Worm (Caenorhabditis elegans) whole organism, L4 larva: ENCODE results near the gene nlp-80.
A peak's percentile ranks its signal among the peaks of the same experiment; 100 is the strongest.

Experiments used
- F44E2.7 ChIP-seq: fragments of 200-800 bp; sonication (Bioruptor generic); IDR thresholded peaks from 2 replicates; pipeline ENCODE4 v2.1.2; 2022; ENCODE audit warnings: missing genetic modification characterization, missing compliant biosample characterization
- T20F7.1 ChIP-seq: fragments of 200-800 bp; sonication (Bioruptor generic); optimal IDR thresholded peaks from 2 replicates; lab custom pipeline; 2018; ENCODE audit warnings: mild to moderate bottlenecking, missing genetic modification characterization, missing compliant biosample characterization
- aha-1 ChIP-seq: fragments of 150-350 bp; peaks from one replicate; lab custom pipeline; 2014; ENCODE audit warnings: missing biosample characterization, missing genetic modification characterization
- ama-1 ChIP-seq: fragments of 150-350 bp; optimal IDR thresholded peaks from 2 replicates; lab custom pipeline; 2014; ENCODE audit warnings: inconsistent platforms, mixed read lengths
- attf-4 ChIP-seq: sonication (generic microtip); optimal IDR thresholded peaks from 3 replicates; lab custom pipeline; 2017; ENCODE audit warnings: missing biosample characterization, missing genetic modification characterization
- ceh-20 ChIP-seq: fragments of 200-800 bp; sonication (Bioruptor generic); IDR thresholded peaks from 2 replicates; pipeline ENCODE4 v1.3.6; 2022; ENCODE audit warnings: missing genetic modification reagents, missing genetic modification characterization, missing compliant biosample characterization
- ceh-28 ChIP-seq: fragments of 150-350 bp; optimal IDR thresholded peaks from 2 replicates; lab custom pipeline; 2014; ENCODE audit warnings: missing biosample characterization, missing genetic modification reagents, missing genetic modification characterization
- cey-2 ChIP-seq: sonication (generic microtip); optimal IDR thresholded peaks from 3 replicates; lab custom pipeline; 2017; ENCODE audit warnings: missing genetic modification characterization, mild to moderate bottlenecking, missing compliant biosample characterization, antibody characterized with exemption, borderline replicate concordance; ENCODE audit not compliant: insufficient read depth
- daf-16 ChIP-seq, 3 experiments: sonication (generic microtip); optimal IDR thresholded peaks; 2 replicates each; lab custom pipeline; 2016 to 2017; ENCODE audit warnings: missing genetic modification characterization in 3 of 3, missing genetic modification reagents in 3 of 3, mild to moderate bottlenecking in 2 of 3, missing compliant biosample characterization in 2 of 3, missing biosample characterization in 1 of 3, moderate library complexity in 1 of 3
- dmd-6 ChIP-seq: fragments of 200-800 bp; sonication (Bioruptor generic); IDR thresholded peaks from 2 replicates; pipeline ENCODE4 v1.3.6; 2022; ENCODE audit warnings: missing genetic modification reagents, missing genetic modification characterization, missing compliant biosample characterization
- duxl-1 ChIP-seq: sonication (generic microtip); optimal IDR thresholded peaks from 2 replicates; lab custom pipeline; 2016; ENCODE audit warnings: mild to moderate bottlenecking, missing genetic modification characterization, moderate library complexity, missing compliant biosample characterization; ENCODE audit not compliant: poor library complexity
- egl-43 ChIP-seq: fragments of 200-800 bp; sonication (Bioruptor generic); IDR thresholded peaks from 2 replicates; pipeline ENCODE4 v1.3.6; 2022; ENCODE audit warnings: missing genetic modification reagents, missing genetic modification characterization, missing compliant biosample characterization
- hif-1 ChIP-seq, 2 experiments: sonication (generic microtip); optimal IDR thresholded peaks; 2 replicates each; lab custom pipeline; 2016 to 2017; ENCODE audit warnings: missing compliant biosample characterization in 2 of 2, missing genetic modification characterization in 2 of 2, missing genetic modification reagents in 2 of 2, missing genotype in 2 of 2, mild to moderate bottlenecking in 1 of 2
- hlh-11 ChIP-seq: fragments of 200-800 bp; sonication (Bioruptor generic); optimal IDR thresholded peaks from 2 replicates; lab custom pipeline; 2018; ENCODE audit warnings: mild to moderate bottlenecking, missing genetic modification characterization, missing compliant biosample characterization
- hlh-30 ChIP-seq: sonication (generic microtip); optimal IDR thresholded peaks from 2 replicates; lab custom pipeline; 2017; ENCODE audit warnings: antibody characterized with exemption, mild to moderate bottlenecking, missing genetic modification characterization, missing compliant biosample characterization; ENCODE audit not compliant: insufficient read depth
- lin-15B ChIP-seq: fragments of 150-350 bp; sonication (generic microtip); optimal IDR thresholded peaks from 3 replicates; lab custom pipeline; 2014; ENCODE audit warnings: missing biosample characterization, missing genetic modification characterization
- lin-39 ChIP-seq: fragments of 150-350 bp; optimal IDR thresholded peaks from 2 replicates; lab custom pipeline; 2014; ENCODE audit warnings: missing biosample characterization, missing genetic modification reagents, missing genetic modification characterization
- madf-9 ChIP-seq: fragments of 200-800 bp; sonication (Bioruptor generic); conservative IDR thresholded peaks from 2 replicates; pipeline ENCODE4 v1.3.6; 2022; ENCODE audit warnings: missing genetic modification reagents, missing genetic modification characterization, missing compliant biosample characterization
- mdl-1 ChIP-seq, 2 experiments: fragments of 150-350 bp in 1 of 2; sonication (generic microtip) in 1 of 2; optimal IDR thresholded peaks; 2 replicates each; lab custom pipeline; 2014 to 2017; ENCODE audit warnings: missing biosample characterization in 2 of 2, missing genetic modification characterization in 2 of 2
- mes-2 ChIP-seq: sonication (generic microtip); optimal IDR thresholded peaks from 2 replicates; lab custom pipeline; 2016; ENCODE audit warnings: missing genotype, mild to moderate bottlenecking, missing genetic modification characterization, missing compliant biosample characterization; ENCODE audit not compliant: poor library complexity, severe bottlenecking
- nhr-10 ChIP-seq: fragments of 150-350 bp; optimal IDR thresholded peaks from 2 replicates; lab custom pipeline; 2014; ENCODE audit warnings: missing biosample characterization, missing genetic modification characterization
- nhr-11 ChIP-seq: fragments of 150-350 bp; optimal IDR thresholded peaks from 2 replicates; lab custom pipeline; 2014; ENCODE audit warnings: missing biosample characterization, missing genetic modification characterization
- nhr-28 ChIP-seq: fragments of 150-350 bp; optimal IDR thresholded peaks from 2 replicates; lab custom pipeline; 2014; ENCODE audit warnings: missing biosample characterization, missing genetic modification characterization
- nhr-48 ChIP-seq: sonication (generic microtip); optimal IDR thresholded peaks from 2 replicates; lab custom pipeline; 2016; ENCODE audit warnings: mild to moderate bottlenecking, missing genetic modification characterization, missing compliant biosample characterization
- php-3 ChIP-seq: fragments of 200-800 bp; sonication (Bioruptor generic); IDR thresholded peaks from 2 replicates; pipeline ENCODE4 v1.3.6; 2022; ENCODE audit warnings: missing genetic modification reagents, missing genetic modification characterization, missing compliant biosample characterization
- pqm-1 ChIP-seq: sonication (generic microtip); optimal IDR thresholded peaks from 2 replicates; lab custom pipeline; 2017; ENCODE audit warnings: missing biosample characterization, missing genetic modification characterization
- skn-1 ChIP-seq: fragments of 150-350 bp; optimal IDR thresholded peaks from 2 replicates; lab custom pipeline; 2014; ENCODE audit warnings: missing biosample characterization, missing genetic modification characterization
- spr-1 ChIP-seq: sonication (generic microtip); optimal IDR thresholded peaks from 2 replicates; lab custom pipeline; 2016; ENCODE audit warnings: mild to moderate bottlenecking, missing genetic modification characterization, missing compliant biosample characterization
- tra-1 ChIP-seq: fragments of 200-800 bp; sonication (Bioruptor generic); IDR thresholded peaks from 2 replicates; pipeline ENCODE4 v1.3.6; 2022; ENCODE audit warnings: missing genetic modification reagents, missing genetic modification characterization, missing compliant biosample characterization
- unc-130 ChIP-seq: sonication (generic microtip); optimal IDR thresholded peaks from 2 replicates; lab custom pipeline; 2016; ENCODE audit warnings: missing genetic modification reagents, missing genetic modification characterization, missing compliant biosample characterization
- unc-39 ChIP-seq: sonication (generic microtip); optimal IDR thresholded peaks from 2 replicates; lab custom pipeline; 2017; ENCODE audit warnings: missing biosample characterization, missing genetic modification characterization
- unc-62 ChIP-seq, 3 experiments: fragments of 150-350 bp in 1 of 3; sonication (generic microtip); optimal IDR thresholded peaks in 2 of 3; peaks in 1 of 3; 1 replicate in 1 of 3; 2 replicates in 2 of 3; lab custom pipeline; 2014 to 2017; ENCODE audit warnings: missing biosample characterization in 3 of 3, missing genetic modification characterization in 3 of 3, missing genetic modification reagents in 3 of 3, missing genotype in 1 of 3
- zfp-3 ChIP-seq: fragments of 200-800 bp; sonication (Bioruptor generic); conservative IDR thresholded peaks from 2 replicates; pipeline ENCODE4 v1.3.6; 2022; ENCODE audit warnings: missing genetic modification reagents, missing genetic modification characterization, missing compliant biosample characterization
- zip-11 ChIP-seq: fragments of 200-800 bp; sonication (Bioruptor generic); IDR thresholded peaks from 2 replicates; pipeline ENCODE4 v1.3.6; 2022; ENCODE audit warnings: missing genetic modification characterization, missing compliant biosample characterization
- ztf-7 ChIP-seq: fragments of 150-350 bp; optimal IDR thresholded peaks from 2 replicates; lab custom pipeline; 2014; ENCODE audit warnings: missing biosample characterization, missing genetic modification characterization

nlp-80 gene

DNA sequence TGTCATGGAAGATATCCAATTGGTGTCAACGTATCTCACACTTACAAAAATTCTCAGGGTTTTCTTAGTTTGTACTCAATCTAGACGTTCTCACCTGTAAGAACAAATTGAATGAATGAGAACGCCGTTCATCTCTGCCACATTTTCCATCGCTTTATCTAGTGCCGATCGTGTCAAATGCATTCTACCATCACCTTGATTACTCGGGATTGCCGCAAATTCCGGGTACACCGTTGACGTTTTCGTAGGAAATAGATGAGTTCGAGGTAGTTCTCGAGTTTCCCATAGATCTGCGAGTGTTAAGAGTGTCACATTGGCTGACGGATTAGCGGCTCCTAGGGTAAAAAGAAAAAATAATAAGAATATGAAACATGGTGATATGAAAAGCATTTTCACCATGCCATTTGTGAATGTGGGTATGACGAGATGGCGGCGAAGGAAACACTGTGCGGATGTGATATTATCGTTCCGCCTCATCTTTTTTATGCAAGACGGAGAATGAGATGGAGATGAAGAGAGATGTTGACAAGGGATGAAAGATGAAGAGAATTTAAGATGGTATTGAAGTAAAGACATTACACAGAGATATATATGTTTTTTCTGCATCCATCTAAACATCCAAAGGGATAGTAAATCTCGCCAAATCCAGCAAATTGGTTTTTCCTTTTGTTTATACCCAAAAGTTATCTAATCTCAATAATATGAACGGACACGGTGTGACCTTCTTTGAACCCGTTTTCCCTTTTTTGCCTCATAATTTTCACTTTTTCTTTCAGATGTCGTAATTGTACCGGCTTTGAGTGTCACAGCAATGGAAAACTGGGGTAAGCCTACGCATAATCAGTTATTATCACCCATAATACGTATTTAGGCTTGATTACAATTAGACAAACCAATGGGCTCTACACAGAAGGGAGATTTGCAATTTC is 28.0 kb upstream of the nlp-80 start, which contains the start of gene lact-8:
Gene lact-8 (minus strand): TSS at position 445 of the 929 bp plus-strand sequence.
- TF ChIP-seq unc-130 (GFP tag; lab: Kevin White, UChicago) (no peak), aha-1 (tag; lab: Kevin White, UChicago) (peak; percentile 71)

DNA sequence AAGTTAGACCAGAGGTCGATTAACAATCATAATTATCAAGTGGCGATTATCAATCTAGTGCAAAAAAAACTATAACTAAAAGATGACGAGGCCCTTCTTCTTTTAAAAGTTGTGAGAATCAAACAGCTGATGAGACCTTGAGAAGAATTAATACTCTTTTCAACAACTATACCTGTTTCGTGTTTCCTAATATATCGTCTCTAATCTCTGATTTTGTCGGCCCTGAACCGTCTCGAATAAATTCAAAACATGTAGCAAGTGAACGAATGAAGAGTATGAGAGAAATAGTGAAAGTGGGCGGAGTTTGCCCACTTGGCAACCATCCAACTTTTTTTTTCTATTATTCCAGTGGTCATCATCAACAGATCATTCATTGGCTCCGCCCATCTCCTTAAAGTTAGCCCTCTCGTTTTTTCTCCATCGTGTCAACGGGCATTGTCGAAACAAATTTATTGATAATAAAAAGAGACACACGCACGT is 22.1 kb upstream of the nlp-80 start, which contains the start of gene Y42A5A.1:
Gene Y42A5A.1 (plus strand): TSS at position 430 of the 480 bp plus-strand sequence.
- TF ChIP-seq unc-39 (tag; lab: Kevin White, UChicago) (no peak), lin-15B (tag; lab: Kevin White, UChicago) (no peak), daf-16 (GFP tag; optimal IDR thresholded peaks at IDR 0.05; lab: Kevin White, UChicago) (no peak), daf-16 (tag; optimal IDR thresholded peaks at IDR 0.05; lab: Kevin White, UChicago) (no peak), ceh-28 (tag; lab: Kevin White, UChicago) (no peak), spr-1 (tag; lab: Kevin White, UChicago) (no peak), zip-11 (GFP tag; lab: Robert Waterston, UW) (no peak), madf-9 (GFP tag; lab: Robert Waterston, UW) (no peak), pqm-1 (no peak), egl-43 (GFP tag; lab: Robert Waterston, UW) (no peak), unc-62 (GFP tag; optimal IDR thresholded peaks at IDR 0.05 in 1 of 2; lab: Kevin White, UChicago) (no peak), unc-62 (tag; optimal IDR thresholded peaks at IDR 0.05; lab: Kevin White, UChicago) (no peak), ztf-7 (tag; lab: Kevin White, UChicago) (no peak), ama-1 (lab: Kevin White, UChicago) (no peak)

DNA sequence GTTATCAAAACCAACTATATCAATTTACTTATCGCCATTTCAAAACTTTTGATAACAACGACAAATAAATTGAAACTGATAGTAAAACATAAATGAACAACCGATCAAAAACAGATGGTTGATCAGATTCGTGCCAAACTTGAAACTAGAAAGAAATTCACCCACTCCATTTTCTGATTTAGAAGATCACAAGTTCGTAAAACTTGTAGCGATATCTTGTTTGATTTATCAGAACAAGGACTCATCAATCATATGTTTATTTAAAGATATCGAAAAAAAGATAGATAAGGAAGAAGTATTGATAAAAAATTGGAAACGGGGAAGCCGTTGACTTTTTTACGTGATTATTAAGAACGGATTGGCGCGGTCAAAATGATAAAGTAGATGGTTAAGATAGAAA is 21.7 kb upstream of the nlp-80 start:
- no peak for TF ChIP-seq F44E2.7 (GFP tag; lab: Robert Waterston, UW)
- TF ChIP-seq pqm-1, result peak; percentile 54
- no peak for TF ChIP-seq nhr-10 (tag; lab: Kevin White, UChicago)
- TF ChIP-seq lin-39 (tag; lab: Kevin White, UChicago), result no peak
- peak; percentile 58 for TF ChIP-seq dmd-6 (GFP tag; lab: Robert Waterston, UW)
- peak; percentile 33; the same call in 1 of the 2 replicates for TF ChIP-seq php-3 (GFP tag; lab: Robert Waterston, UW)
- no peak for TF ChIP-seq attf-4 (tag; lab: Kevin White, UChicago)
- peak; percentile 55 for TF ChIP-seq aha-1 (tag; lab: Kevin White, UChicago)
- TF ChIP-seq nhr-48 (tag; lab: Kevin White, UChicago), result peak; percentile 0
- peak in 1 of 2 experiments; percentile 15 for TF ChIP-seq mdl-1 (tag; optimal IDR thresholded peaks at IDR 0.05; lab: Kevin White, UChicago)
- TF ChIP-seq nhr-28 (tag; lab: Kevin White, UChicago), result peak; percentile 61
- TF ChIP-seq hif-1 (tag; optimal IDR thresholded peaks at IDR 0.05; lab: Kevin White, UChicago), result no peak
- TF ChIP-seq hlh-30 (tag; lab: Kevin White, UChicago), result peak; percentile 4
- peak; percentile 73 for TF ChIP-seq cey-2 (tag; lab: Kevin White, UChicago)
- TF ChIP-seq ceh-20 (GFP tag; lab: Robert Waterston, UW), result peak; percentile 64; the same call in 1 of the 2 replicates
- no peak for TF ChIP-seq zfp-3
- TF ChIP-seq tra-1 (GFP tag; lab: Robert Waterston, UW), result peak; percentile 74
- TF ChIP-seq T20F7.1 (GFP tag; lab: Kevin White, UChicago), result peak; percentile 25
- TF ChIP-seq nhr-11 (tag; lab: Kevin White, UChicago), result no peak
- TF ChIP-seq mes-2 (tag; lab: Kevin White, UChicago), result no peak
- TF ChIP-seq hlh-11 (tag; lab: Kevin White, UChicago), result peak; percentile 36
- TF ChIP-seq duxl-1, result no peak
- no peak for TF ChIP-seq skn-1
